Worm (Caenorhabditis elegans): Measurements from ENCODE around the gene metl-5.
"Not testable (repeated sequence)": the region's sequence is repeated elsewhere in the genome, so short reads cannot be mapped to it uniquely, and the experiment has no call there.

metl-5 gene

DNA sequence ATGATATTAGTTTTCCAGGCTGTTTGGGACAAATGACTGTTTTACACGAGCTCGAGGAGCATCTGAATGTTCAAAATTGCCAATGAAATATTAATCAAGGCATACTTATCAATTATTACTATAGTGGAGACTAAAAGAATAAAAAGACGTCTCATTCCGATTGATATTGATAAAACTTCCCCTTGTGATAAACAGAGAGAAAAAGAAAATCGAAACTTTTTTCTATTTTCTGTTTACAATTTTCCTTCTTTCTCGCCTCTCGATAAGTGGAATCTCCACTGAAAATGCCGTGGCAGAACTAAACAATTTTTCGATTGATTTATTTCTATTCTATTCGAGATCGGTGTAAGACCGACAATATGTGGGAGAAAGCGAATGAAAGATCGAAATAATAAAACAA lies 23.0 kb upstream of the metl-5 start, which contains the start of gene B0393.9:
B0393.9 (minus strand) TSS at position 303 of the 400 bp plus-strand sequence.
- no peak for TF ChIP-seq ztf-29 (GFP tag; IDR thresholded peaks at IDR 0.05)
- no peak for TF ChIP-seq tab-1 (GFP tag; IDR thresholded peaks at IDR 0.05)
- TF ChIP-seq med-1 (GFP tag; optimal IDR thresholded peaks at IDR 0.05; ENCODE audit: insufficient read depth) = no peak
- no peak for TF ChIP-seq ref-1 (GFP tag; conservative IDR thresholded peaks at IDR 0.05)
- TF ChIP-seq ztf-23 (GFP tag; IDR thresholded peaks at IDR 0.05) = no peak
- no peak for TF ChIP-seq cog-1 (tag; optimal IDR thresholded peaks at IDR 0.05)
- TF ChIP-seq klf-2 (GFP tag; conservative IDR thresholded peaks at IDR 0.05) = no peak
- no peak for TF ChIP-seq T22C8.4 (GFP tag; IDR thresholded peaks at IDR 0.05)

ce11 chrIII:4781937-4782576 lies 20.8 kb upstream of the metl-5 start, which contains the start of the genes gex-5 and C38D4.10:
Gene gex-5, minus strand, starts transcription at chrIII:4781987.
Gene C38D4.10, plus strand, starts transcription at chrIII:4782526.
- TF ChIP-seq ztf-23 (GFP tag; IDR thresholded peaks at IDR 0.05); ref-1 (GFP tag; conservative IDR thresholded peaks at IDR 0.05); flt-1 (GFP tag; IDR thresholded peaks at IDR 0.05): not testable (repeated sequence)

ce11 chrIII:4785131-4785530 lies 17.7 kb upstream of the metl-5 start, which contains the start of gene enu-3.2:
Gene enu-3.2, minus strand, starts transcription at chrIII:4785235.
- not testable (repeated sequence) for TF ChIP-seq ref-1 (GFP tag; conservative IDR thresholded peaks at IDR 0.05); ztf-23 (GFP tag; IDR thresholded peaks at IDR 0.05); klf-2 (GFP tag; conservative IDR thresholded peaks at IDR 0.05)

ce11 chrIII:4785714-4786113 lies 17.1 kb upstream of the metl-5 start, which contains the start of gene mel-28:
Gene mel-28, plus strand, starts transcription at chrIII:4786080.
- TF ChIP-seq cog-1 (tag; optimal IDR thresholded peaks at IDR 0.05) (no peak), ztf-23 (GFP tag; IDR thresholded peaks at IDR 0.05) (no peak), T22C8.4 (GFP tag; IDR thresholded peaks at IDR 0.05) (no peak), med-1 (GFP tag; optimal IDR thresholded peaks at IDR 0.05; ENCODE audit: insufficient read depth) (no peak), ref-1 (GFP tag; conservative IDR thresholded peaks at IDR 0.05) (no peak), tab-1 (GFP tag; IDR thresholded peaks at IDR 0.05) (no peak)

- TF ChIP-seq med-1 (GFP tag; optimal IDR thresholded peaks at IDR 0.05; ENCODE audit: insufficient read depth) (no peak), ref-1 (GFP tag; conservative IDR thresholded peaks at IDR 0.05) (no peak), cog-1 (tag; optimal IDR thresholded peaks at IDR 0.05) (no peak), ztf-23 (GFP tag; IDR thresholded peaks at IDR 0.05) (no peak), tab-1 (GFP tag; IDR thresholded peaks at IDR 0.05) (no peak), klf-2 (GFP tag; conservative IDR thresholded peaks at IDR 0.05) (no peak)
Measured at ce11 chrIII:4792560-4793136, 10.2 kb upstream of the metl-5 start, which contains the start of gene mip-1. Gene mip-1, plus strand, starts transcription at chrIII:4793086.

DNA sequence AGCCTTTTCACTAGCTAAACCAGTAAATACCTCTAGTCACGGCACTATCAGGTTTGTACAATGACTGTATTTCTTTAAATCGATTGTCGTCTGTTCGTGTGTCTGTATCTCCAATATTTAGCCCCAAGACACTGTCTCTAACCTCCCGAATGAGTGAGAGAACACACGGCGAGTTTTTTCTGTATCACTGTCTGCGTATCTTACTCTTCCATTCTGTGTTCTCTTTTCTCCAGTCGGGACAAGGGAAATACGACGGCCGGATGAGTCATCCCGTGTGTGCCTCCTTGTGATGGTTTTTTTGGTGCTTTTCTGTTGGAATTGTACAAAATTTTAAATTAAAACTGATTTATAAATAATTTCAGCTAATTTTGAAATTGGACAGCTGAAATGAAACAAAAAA lies 6.8 kb upstream of the metl-5 start:
- 0 out of 2 replicates have a peak, but pooled peaks have one; percentile 27 for TF ChIP-seq T22C8.4 (GFP tag; IDR thresholded peaks at IDR 0.05)
- no peak for TF ChIP-seq med-1 (GFP tag; optimal IDR thresholded peaks at IDR 0.05; ENCODE audit: insufficient read depth)

ce11 chrIII:4796536-4796935 lies 6.3 kb upstream of the metl-5 start, which contains the start of gene tag-325:
Gene tag-325, plus strand, starts transcription at chrIII:4796836.
- TF ChIP-seq ztf-23 (GFP tag; IDR thresholded peaks at IDR 0.05) = no peak
- no peak for TF ChIP-seq T22C8.4 (GFP tag; IDR thresholded peaks at IDR 0.05)
- TF ChIP-seq ref-1 (GFP tag; conservative IDR thresholded peaks at IDR 0.05) = no peak
- no peak for TF ChIP-seq tab-1 (GFP tag; IDR thresholded peaks at IDR 0.05)
- no peak for TF ChIP-seq ztf-29 (GFP tag; IDR thresholded peaks at IDR 0.05)
- no peak for TF ChIP-seq cog-1 (tag; optimal IDR thresholded peaks at IDR 0.05)
- TF ChIP-seq med-1 (GFP tag; optimal IDR thresholded peaks at IDR 0.05; ENCODE audit: insufficient read depth) = no peak
- no peak for TF ChIP-seq klf-2 (GFP tag; conservative IDR thresholded peaks at IDR 0.05)

DNA sequence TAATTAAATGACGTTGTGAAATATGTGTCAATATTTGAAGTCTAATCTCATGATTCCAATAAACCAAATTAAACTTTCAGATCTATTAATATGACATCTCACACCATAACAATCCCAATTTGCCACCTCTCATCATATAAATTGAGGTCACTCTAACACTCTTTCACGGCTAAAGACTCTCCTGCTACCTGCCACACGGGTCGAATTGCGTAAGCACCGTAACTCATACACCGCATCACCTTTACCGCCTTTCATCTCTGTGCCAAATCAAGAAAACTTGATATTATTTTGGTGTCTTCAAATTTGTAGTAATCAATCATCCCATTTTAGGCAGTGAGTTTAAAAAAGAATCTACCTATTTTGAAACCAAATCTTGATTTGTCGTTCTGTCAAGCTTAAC lies 3.5 kb downstream of the metl-5 start:
- TF ChIP-seq ztf-29 (GFP tag; IDR thresholded peaks at IDR 0.05) = no peak
- TF ChIP-seq med-1 (GFP tag; optimal IDR thresholded peaks at IDR 0.05; ENCODE audit: insufficient read depth) = no peak
- no peak for TF ChIP-seq klf-2 (GFP tag; conservative IDR thresholded peaks at IDR 0.05)
- no peak for TF ChIP-seq ztf-23 (GFP tag; IDR thresholded peaks at IDR 0.05)
- no peak for TF ChIP-seq ref-1 (GFP tag; conservative IDR thresholded peaks at IDR 0.05)
- TF ChIP-seq T22C8.4 (GFP tag; IDR thresholded peaks at IDR 0.05) = no peak
- no peak for TF ChIP-seq tab-1 (GFP tag; IDR thresholded peaks at IDR 0.05)
- TF ChIP-seq cog-1 (tag; optimal IDR thresholded peaks at IDR 0.05) = no peak

ce11 chrIII:4808089-4808488 lies 5.3 kb downstream of the metl-5 start:
- TF ChIP-seq klf-2 (GFP tag; conservative IDR thresholded peaks at IDR 0.05) (no peak), tab-1 (GFP tag; IDR thresholded peaks at IDR 0.05) (no peak)

DNA sequence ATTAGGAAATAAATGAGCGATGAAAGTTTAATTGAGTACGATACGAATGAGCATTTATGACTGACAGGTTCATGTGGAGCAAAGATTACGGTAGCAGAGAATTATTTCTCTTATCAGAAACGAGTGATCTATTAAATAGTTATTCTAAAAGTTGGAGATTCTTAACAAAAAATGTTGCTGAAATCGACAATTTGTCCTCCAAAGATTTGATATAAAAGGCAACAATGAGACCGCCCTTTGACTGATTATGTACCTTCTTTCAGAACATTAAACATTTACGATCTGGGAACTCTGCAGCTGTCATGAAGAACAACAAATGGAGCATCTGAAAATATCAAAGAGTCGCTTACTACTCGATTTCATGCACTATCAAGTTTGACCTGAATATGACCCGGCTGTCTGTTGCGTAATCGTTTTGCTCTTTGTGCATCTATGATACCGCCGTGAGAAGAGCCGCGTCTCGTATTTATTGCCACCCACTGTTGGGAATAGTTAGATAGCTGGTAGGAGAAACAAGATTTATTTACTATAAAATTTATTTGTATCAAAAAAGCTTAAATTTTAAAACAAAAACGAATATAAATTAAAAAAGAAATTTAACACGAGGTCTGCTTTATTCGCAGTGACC lies 6.8 kb downstream of the metl-5 start, which contains the start of gene pal-1:
pal-1 (minus strand) TSS at position 51 of the 628 bp plus-strand sequence.
- TF ChIP-seq klf-2 (GFP tag; conservative IDR thresholded peaks at IDR 0.05) (no peak), tab-1 (GFP tag; IDR thresholded peaks at IDR 0.05) (no peak), flt-1 (GFP tag; IDR thresholded peaks at IDR 0.05) (no peak), ztf-29 (GFP tag; IDR thresholded peaks at IDR 0.05) (no peak), cog-1 (tag; optimal IDR thresholded peaks at IDR 0.05) (no peak), med-1 (GFP tag; optimal IDR thresholded peaks at IDR 0.05; ENCODE audit: insufficient read depth) (no peak), T22C8.4 (GFP tag; IDR thresholded peaks at IDR 0.05) (no peak), ref-1 (GFP tag; conservative IDR thresholded peaks at IDR 0.05) (no peak), ztf-23 (GFP tag; IDR thresholded peaks at IDR 0.05) (no peak)

Data from whole organism, midembryonic.